Worm (Caenorhabditis elegans) whole organism, dauer: ENCODE data around the gene C36A4.11.

Source experiments
- unc-62 ChIP-seq: sonication (generic microtip); optimal IDR thresholded peaks from 2 replicates; lab custom pipeline; 2017; ENCODE audit warnings: missing biosample characterization, missing genetic modification reagents, missing genetic modification characterization

Gene C36A4.11

DNA sequence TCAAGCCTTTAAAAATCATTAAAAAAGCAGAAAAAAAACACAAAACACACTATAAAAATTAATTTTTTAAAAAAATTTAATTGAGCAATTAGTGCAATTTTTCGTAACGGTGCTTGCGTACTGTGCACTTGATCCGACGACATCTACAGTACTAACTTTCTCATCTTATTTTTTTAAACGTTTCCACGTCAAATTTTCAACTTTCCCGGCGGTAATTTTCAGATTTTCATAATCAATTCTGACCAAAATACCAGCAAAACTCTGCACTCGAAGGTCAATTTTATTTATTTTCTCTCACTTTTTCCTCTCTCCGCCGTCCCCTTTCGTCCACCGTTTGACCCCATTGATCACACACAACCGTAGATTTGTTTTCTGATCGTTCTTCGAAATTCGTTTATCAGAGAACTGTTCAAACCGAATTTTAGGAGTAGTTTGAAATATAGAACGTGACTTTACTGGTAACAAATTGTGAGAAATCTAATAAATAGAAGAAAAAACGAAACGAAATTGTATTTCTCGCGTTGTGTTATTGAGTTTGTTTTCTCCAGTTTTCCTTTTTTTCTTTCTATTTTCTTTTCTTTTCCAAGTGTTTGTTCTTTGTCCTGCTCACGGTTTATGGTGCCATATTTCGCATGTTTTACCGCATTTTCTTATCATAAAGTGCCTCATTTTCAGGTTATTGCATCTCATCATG is 23.6 kb downstream of the C36A4.11 start, which contains the start of gene acs-19:
Gene acs-19 (plus strand): TSS at position 676 of the 694 bp plus-strand sequence.
- no peak for TF ChIP-seq unc-62 (GFP tag; lab: Kevin White, UChicago)

DNA sequence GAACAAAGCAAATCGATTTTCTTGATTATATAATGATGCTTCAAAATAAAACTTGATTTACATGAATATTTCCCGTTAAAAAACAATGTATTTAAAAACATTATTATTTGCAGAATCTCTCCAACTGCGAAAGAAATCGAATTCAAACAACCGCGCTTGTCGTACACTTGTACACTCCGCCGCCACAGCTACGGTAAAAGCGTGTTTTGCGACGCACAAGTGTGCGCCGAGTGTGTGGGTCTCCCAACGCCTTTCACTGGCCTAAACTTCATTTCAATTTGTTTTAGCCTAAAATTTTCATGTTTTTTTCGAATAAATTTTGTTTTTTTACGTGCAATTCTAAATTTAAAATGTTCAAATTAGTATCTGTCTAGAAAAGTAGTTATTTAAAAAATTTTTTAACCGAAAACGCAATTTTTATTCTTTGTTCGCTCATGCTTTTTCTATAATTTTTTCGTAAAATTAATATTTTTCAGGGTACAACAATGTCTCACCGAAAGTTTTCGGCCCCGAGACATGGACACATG is 27.1 kb downstream of the C36A4.11 start, which contains the start of gene rpl-3:
Gene rpl-3 (plus strand): TSS at position 477 of the 527 bp plus-strand sequence.
- peak; percentile 79 for TF ChIP-seq unc-62 (GFP tag; lab: Kevin White, UChicago)

DNA sequence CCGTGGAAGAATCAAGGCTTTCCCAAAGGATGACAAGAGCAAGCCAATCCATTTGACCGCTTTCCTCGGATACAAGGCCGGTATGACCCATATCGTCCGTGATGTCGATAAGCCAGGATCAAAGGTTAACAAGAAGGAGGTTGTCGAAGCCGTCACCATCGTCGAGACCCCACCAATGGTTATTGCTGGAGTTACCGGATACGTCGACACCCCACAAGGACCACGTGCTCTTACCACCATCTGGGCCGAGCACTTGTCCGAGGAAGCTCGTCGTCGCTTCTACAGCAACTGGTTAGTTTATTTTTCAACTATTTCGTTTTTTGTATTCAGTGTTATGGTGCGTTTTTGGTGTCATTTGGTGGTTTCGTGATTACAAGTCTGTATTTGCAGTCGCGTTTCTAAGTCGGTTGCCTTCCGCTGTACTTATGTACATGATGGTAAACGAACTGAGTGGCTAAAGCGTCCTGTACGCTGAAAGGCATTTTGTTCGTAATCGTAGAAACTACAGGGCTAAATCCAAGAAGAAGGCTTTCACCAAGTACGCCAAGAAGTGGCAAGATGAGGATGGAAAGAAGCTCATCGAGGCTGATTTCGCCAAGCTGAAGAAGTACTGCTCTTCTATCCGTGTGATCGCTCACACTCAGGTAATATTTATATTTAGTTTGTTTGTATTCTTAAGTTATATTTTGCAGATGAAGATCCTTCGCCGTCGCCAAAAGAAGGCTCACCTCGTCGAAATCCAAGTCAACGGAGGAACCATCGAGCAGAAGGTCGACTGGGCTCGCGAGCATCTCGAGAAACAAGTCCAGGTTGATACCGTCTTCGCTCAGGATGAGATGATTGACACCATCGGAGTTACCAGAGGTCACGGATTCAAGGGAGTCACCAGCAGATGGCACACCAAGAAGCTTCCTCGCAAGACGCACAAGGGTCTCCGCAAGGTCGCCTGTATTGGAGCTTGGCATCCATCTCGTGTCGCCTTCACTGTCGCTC is 27.9 kb downstream of the C36A4.11 start:
- TF ChIP-seq unc-62 (GFP tag; lab: Kevin White, UChicago), result no peak

DNA sequence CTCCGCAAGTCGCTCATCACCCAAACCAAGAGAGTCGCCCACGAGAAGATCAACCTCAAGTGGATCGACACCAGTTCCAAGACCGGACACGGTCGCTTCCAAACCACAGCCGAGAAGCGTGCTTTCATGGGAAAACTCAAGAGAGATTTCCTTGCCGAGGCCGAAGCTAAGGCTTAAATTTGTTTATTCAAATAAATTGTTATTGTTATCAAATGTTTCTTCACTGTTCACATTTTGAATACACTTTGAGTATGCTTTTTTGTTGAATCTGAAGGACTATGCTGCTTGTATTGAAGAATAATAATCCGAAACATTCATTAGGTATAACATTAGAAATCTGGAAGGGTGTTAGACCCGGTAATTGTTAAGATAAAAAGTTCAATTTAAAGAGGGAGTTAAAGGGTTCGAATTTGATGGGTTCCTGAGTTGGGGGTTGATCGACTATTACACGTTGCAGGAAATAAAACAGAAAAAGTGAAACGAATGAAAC is 29.0 kb downstream of the C36A4.11 start:
- TF ChIP-seq unc-62 (GFP tag; lab: Kevin White, UChicago), result no peak

DNA sequence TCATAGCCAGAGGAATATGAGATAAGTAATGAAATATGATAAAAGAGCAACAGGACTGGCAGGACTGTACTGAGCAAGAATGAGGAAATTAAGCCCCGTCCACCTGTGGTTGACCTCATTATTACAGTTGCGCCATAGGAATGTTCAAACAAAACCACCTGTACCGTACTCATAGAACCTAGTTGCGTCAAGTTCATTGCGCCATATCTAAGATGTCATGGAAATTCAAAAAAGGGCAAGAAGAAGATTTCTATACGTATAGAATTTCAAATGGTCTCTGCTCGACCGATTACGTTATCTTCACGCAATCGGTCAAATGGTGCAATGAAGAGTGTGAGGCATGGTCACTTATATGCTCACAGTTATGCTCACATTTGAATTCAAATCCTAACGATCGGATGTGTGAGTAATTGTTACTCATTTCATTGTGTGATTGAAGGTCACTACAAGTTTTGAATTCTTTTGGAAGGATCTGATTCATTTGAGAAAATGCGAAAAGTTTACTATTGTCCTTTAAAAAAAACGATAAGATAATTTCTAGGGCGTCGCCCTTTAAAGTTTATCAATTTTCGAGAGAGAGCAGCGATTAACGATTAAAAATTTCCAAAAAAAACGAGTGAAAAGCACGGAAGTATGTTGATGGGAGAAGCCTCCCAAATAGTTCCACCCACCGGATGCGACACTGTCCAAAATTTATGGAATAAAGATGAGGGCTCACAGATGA is 31.5 kb downstream of the C36A4.11 start:
- TF ChIP-seq unc-62 (GFP tag; lab: Kevin White, UChicago), result no peak

DNA sequence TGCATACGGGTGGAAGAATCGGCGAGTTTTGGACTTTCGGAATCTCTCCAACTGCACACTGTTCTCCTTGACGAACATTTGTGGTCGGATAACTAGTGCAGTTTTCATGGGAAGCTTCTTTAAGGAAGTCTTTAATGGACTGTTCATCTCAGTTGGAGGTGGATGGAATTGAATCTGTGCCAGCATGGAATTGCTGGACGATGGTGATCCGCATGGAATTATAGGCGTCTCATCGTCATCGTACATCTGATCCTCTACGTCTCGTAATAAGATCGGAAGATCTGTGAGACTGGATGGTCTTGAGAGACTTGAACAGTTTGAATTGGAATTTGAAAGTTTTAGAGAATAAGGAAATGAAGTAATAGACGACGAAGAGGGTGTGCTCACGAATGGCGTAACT is 32.6 kb downstream of the C36A4.11 start:
- no peak for TF ChIP-seq unc-62 (GFP tag; lab: Kevin White, UChicago)

DNA sequence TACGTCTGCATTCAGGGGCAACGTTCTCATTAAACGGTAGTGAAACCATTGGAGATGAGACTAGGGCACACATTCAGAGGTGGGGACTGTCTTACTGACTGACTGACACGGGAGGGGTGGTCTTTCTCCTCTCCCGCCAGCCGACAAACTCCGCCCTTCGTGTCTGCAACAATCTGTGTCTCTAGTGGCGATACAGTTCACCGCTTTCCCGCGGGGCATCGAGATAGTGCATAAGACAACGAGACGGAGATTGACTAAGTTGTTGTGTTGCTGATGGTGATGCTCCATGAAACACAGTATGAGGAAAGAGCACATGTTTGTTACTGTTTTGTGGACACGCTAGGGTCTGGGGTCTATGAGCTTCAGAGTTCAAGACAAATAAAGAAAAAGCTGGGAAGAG is 33.0 kb downstream of the C36A4.11 start:
- TF ChIP-seq unc-62 (GFP tag; lab: Kevin White, UChicago), result no peak

DNA sequence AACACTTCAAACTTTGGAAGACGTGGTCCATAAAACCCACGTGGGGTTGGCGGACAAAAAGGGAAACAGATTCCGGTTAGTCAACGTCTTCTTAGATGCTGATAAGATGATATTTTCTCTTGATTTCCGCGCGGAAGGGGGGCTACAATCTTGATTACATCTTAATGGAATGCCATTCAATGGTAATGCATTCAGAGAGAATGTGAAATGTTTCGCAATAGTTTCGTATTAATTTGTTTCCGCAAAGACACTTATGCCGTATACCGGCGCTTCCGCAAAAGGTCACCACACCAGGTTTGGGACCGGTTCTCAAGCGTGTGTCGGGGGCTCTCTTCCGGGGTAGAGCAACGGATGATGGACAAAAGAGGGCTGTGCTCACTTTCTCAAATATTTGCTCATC is 34.1 kb downstream of the C36A4.11 start:
- TF ChIP-seq unc-62 (GFP tag; lab: Kevin White, UChicago), result no peak

DNA sequence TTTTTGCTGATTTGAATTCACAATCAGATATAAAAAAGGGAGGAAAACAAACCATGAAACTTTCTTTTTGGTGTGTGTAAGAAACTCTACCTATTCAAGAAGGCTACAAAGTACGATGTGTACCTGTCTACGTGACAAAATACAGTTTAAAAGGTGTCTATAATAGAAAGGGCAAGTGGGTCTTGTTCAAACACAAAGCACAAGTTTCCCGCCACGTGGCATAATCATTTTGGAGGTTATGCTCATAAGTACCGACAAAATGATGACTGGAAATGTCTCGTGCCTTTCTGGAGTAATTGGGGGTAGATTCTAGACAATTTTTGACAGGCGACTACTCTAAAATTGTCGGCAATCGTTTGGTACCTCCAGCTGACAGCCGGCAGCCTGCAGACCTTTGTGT is 34.5 kb downstream of the C36A4.11 start:
- no peak for TF ChIP-seq unc-62 (GFP tag; lab: Kevin White, UChicago)

DNA sequence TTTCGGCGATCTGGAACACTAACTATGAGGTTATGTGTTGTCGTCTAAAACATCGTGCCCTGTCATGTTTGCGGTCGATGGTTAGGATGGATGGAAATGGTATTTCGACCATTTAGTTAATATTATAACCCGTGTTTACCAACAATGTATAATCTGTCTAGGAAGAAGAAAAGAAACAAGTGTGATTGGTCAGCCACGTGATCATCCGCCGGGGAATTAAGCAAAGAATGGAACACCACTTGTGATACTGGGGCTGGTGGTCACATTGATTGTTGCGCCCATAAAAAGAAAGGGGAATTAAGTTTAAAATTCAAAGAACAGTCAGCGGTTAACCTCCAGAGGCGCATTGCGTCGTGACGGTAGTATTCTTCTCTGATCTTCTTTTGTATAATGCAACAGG is 35.2 kb downstream of the C36A4.11 start:
- no peak for TF ChIP-seq unc-62 (GFP tag; lab: Kevin White, UChicago)

DNA sequence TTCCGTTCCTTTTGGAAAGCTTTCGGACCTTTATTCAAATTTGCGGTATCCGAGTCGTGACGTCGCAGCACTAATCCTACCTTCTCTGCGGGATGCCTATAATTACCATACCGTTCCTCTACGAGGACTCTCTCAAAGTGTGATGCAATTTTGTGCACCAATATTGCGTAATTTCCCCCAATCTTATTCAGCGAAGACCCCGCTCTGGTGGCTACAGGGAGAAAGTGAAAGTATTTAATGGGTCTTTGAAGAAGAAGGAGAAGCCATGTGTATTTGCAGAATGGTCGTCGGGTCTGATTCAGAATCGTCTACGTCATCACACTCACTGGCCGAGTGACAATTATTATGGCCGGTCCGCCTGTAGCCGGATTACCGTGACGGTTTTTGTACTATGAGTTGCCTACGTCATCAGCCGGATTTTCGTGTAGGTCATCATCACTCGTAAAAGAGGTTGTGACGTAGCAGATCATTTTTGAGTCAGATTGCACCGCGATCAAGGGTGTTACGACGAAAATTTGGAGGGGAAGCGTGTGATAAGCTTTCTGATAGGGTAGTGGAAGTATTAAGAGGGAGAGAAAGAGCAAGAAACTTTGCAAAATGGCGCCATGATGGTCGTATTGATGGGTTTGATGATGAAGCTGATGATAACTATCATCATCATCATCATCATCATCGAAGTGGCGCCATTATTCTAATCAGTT is 36.0 kb downstream of the C36A4.11 start:
- TF ChIP-seq unc-62 (GFP tag; lab: Kevin White, UChicago), result no peak

DNA sequence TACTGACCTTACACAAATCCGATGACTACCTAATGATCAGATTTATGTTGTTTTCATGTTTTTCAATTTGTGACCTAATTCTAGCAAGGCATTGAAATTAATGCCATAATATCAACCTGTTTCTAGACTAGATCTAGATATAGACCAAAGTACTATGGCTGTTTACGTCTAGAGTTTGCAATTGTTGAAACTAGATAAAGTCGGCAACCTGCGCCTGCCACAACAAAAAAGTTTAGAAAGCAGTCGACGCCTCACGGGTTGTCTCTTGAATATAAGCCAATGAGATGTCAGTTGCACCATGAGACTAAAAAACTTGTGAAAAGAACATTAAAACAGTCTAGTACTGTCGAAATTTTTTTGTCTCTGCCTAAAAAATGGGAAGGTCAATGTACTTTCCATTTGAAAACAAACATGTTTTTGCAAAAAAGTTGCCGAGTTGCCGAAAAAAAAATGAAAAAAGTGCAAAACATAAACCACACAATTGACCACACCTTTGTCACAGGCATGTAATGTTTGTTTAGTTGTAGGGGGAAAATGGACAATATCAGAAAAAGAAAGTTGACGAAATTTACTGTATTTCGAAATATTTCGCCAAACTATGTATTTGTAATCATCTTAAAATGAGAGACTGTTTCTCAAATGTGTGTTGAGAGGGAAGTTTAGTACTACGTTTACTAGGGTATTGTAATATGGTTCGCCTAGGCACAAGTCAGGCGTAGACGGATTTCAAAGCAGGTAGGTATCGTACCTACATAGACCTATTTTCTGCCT is 38.8 kb downstream of the C36A4.11 start:
- no peak for TF ChIP-seq unc-62 (GFP tag; lab: Kevin White, UChicago)

DNA sequence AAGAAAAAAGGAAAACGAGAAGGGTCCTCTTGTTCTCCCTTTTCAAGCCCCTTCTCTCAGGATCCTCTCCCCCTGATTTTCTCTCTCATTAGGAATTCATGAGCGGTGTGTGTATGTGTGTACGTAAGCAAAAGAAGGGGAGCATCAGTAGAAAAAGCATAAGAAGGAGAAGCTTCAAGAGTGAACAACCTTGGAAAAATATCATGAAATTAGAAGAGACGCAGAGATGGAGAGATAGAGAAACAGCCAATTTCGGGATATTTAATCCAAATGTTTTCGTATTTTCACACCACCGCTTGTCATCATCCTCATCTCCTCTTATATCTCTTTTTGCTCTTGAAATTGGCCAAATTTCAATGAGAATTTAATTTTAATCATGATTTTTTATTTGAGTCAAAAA is 42.8 kb downstream of the C36A4.11 start:
- TF ChIP-seq unc-62 (GFP tag; lab: Kevin White, UChicago), result no peak

DNA sequence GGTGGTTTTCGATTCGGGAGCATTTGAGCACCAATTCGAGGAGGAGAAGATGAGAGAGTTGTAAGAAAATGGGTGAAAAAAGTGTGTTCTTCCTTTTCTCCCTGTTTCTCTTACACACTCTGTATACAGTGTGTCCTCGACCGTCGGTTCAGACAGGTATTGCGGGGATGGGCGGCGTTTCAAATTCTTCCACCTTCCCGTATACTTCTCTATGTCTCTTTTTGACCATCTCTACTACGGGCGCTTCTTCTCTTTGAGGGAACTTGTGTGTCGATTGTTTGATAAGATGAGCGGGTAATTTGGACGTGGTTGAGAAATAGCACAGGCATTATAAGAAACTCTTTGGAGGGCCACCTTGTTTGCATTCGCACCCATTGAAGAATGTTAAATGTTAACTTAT is 47.2 kb downstream of the C36A4.11 start:
- TF ChIP-seq unc-62 (GFP tag; lab: Kevin White, UChicago), result no peak
